Worm (Caenorhabditis elegans) whole organism, L1 larva: Measurements from ENCODE around the gene pgap-3.

Experiments
- C16A3.4 ChIP-seq: fragments of 150-350 bp; optimal IDR thresholded peaks from 2 replicates; lab custom pipeline; 2014; ENCODE audit warnings: missing biosample characterization, missing genetic modification characterization
- C34B4.2 ChIP-seq: sonication (generic microtip); optimal IDR thresholded peaks from 2 replicates; lab custom pipeline; 2017; ENCODE audit warnings: mild to moderate bottlenecking, missing genetic modification characterization, missing compliant biosample characterization
- aha-1 ChIP-seq: fragments of 150-350 bp; optimal IDR thresholded peaks from 2 replicates; lab custom pipeline; 2014; ENCODE audit warnings: missing biosample characterization, missing genetic modification characterization
- ama-1 ChIP-seq: fragments of 150-350 bp; optimal IDR thresholded peaks from 2 replicates; lab custom pipeline; 2014
- blmp-1 ChIP-seq: fragments of 150-350 bp; optimal IDR thresholded peaks from 2 replicates; lab custom pipeline; 2014; ENCODE audit warnings: missing biosample characterization, missing genetic modification characterization
- ceh-63 ChIP-seq: fragments of 200-800 bp; sonication (Bioruptor generic); optimal IDR thresholded peaks from 2 replicates; lab custom pipeline; 2018; ENCODE audit warnings: mild to moderate bottlenecking, missing genetic modification characterization, missing compliant biosample characterization
- ceh-8 ChIP-seq: fragments of 200-800 bp; sonication (Bioruptor generic); optimal IDR thresholded peaks from 2 replicates; lab custom pipeline; 2018; ENCODE audit warnings: mild to moderate bottlenecking, missing genetic modification characterization, moderate library complexity, missing compliant biosample characterization
- ceh-82 ChIP-seq, 3 experiments: fragments of 150-350 bp in 1 of 3; sonication (generic microtip) in 2 of 3; optimal IDR thresholded peaks; 2 replicates each; lab custom pipeline; 2014 to 2017; ENCODE audit warnings: missing biosample characterization in 3 of 3, missing genetic modification characterization in 3 of 3
- ceh-88 ChIP-seq: fragments of 200-800 bp; sonication (Bioruptor generic); IDR thresholded peaks from 2 replicates; pipeline ENCODE4 v1.3.6; 2022; ENCODE audit warnings: missing genetic modification characterization, missing compliant biosample characterization
- ceh-90 ChIP-seq: sonication (generic microtip); optimal IDR thresholded peaks from 2 replicates; lab custom pipeline; 2016; ENCODE audit warnings: missing genetic modification characterization, missing compliant biosample characterization
- dpl-1 ChIP-seq, 3 experiments: fragments of 150-350 bp in 2 of 3; sonication (generic microtip) in 1 of 3; optimal IDR thresholded peaks; 2 replicates each; lab custom pipeline; 2014 to 2017; ENCODE audit warnings: missing biosample characterization in 3 of 3, missing genetic modification characterization in 3 of 3, missing genetic modification reagents in 3 of 3
- dsc-1 ChIP-seq: sonication (generic microtip); optimal IDR thresholded peaks from 2 replicates; lab custom pipeline; 2016; ENCODE audit warnings: mild to moderate bottlenecking, missing genetic modification characterization, missing compliant biosample characterization
- efl-1 ChIP-seq, 4 experiments: fragments of 150-350 bp; optimal IDR thresholded peaks in 3 of 4; peaks in 1 of 4; 1 replicate in 1 of 4; 2 replicates in 3 of 4; lab custom pipeline; 2014; ENCODE audit warnings: missing biosample characterization in 2 of 4, missing genetic modification characterization in 2 of 4, missing genetic modification reagents in 2 of 4
- efl-3 ChIP-seq: fragments of 200-800 bp; sonication (Bioruptor generic); optimal IDR thresholded peaks from 2 replicates; lab custom pipeline; 2018; ENCODE audit warnings: mild to moderate bottlenecking, missing genetic modification characterization, missing compliant biosample characterization
- elt-2 ChIP-seq: sonication (generic microtip); optimal IDR thresholded peaks from 2 replicates; lab custom pipeline; 2016; ENCODE audit warnings: missing genetic modification characterization, mild to moderate bottlenecking, inconsistent platforms, missing compliant biosample characterization, missing genetic modification reagents
- elt-3 ChIP-seq, 6 experiments: fragments of 150-350 bp in 1 of 6; sonication (generic microtip); optimal IDR thresholded peaks; 2 replicates each; lab custom pipeline; 2017 to 2018; ENCODE audit warnings: missing biosample characterization in 6 of 6, missing genetic modification characterization in 6 of 6, inconsistent platforms in 1 of 6
- ets-5 ChIP-seq: fragments of 200-800 bp; sonication (Bioruptor generic); IDR thresholded peaks from 2 replicates; pipeline ENCODE4 v1.3.6; 2022; ENCODE audit warnings: missing genetic modification characterization, missing compliant biosample characterization
- fkh-10 ChIP-seq: sonication (generic microtip); optimal IDR thresholded peaks from 2 replicates; lab custom pipeline; 2017; ENCODE audit warnings: missing biosample characterization, missing genetic modification reagents, missing genetic modification characterization
- fkh-4 ChIP-seq: sonication (generic microtip); optimal IDR thresholded peaks from 2 replicates; lab custom pipeline; 2016; ENCODE audit warnings: missing compliant biosample characterization, missing genetic modification characterization, borderline replicate concordance
- grh-1 ChIP-seq: fragments of 200-800 bp; sonication (Bioruptor generic); IDR thresholded peaks from 2 replicates; pipeline ENCODE4 v1.3.6; 2022; ENCODE audit warnings: missing genetic modification reagents, missing genetic modification characterization, missing compliant biosample characterization
- hlh-4 ChIP-seq: sonication (generic microtip); optimal IDR thresholded peaks from 2 replicates; lab custom pipeline; 2016; ENCODE audit warnings: mild to moderate bottlenecking, missing genetic modification characterization, missing compliant biosample characterization
- hpl-2 ChIP-seq: fragments of 150-350 bp; optimal IDR thresholded peaks from 2 replicates; lab custom pipeline; 2014; ENCODE audit warnings: missing biosample characterization, missing genetic modification reagents, missing genetic modification characterization
- irx-1 ChIP-seq: sonication (generic microtip); optimal IDR thresholded peaks from 2 replicates; lab custom pipeline; 2016; ENCODE audit warnings: missing genetic modification characterization, missing compliant biosample characterization
- isw-1 ChIP-seq: fragments of 200-800 bp; sonication (Bioruptor generic); IDR thresholded peaks from 2 replicates; pipeline ENCODE4 v1.3.6; 2022; ENCODE audit warnings: missing genetic modification characterization, missing compliant biosample characterization
- jun-1 ChIP-seq: fragments of 150-350 bp; optimal IDR thresholded peaks from 2 replicates; lab custom pipeline; 2014; ENCODE audit warnings: missing biosample characterization, missing genetic modification reagents, missing genetic modification characterization
- lin-13 ChIP-seq: fragments of 150-350 bp; optimal IDR thresholded peaks from 2 replicates; lab custom pipeline; 2014; ENCODE audit warnings: missing biosample characterization, missing genetic modification reagents, missing genetic modification characterization
- lin-35 ChIP-seq, 2 experiments: fragments of 150-350 bp; optimal IDR thresholded peaks; 2 replicates each; lab custom pipeline; 2014; ENCODE audit warnings: missing biosample characterization in 2 of 2, missing genetic modification characterization in 2 of 2, missing genetic modification reagents in 2 of 2
- lin-39 ChIP-seq: fragments of 150-350 bp; optimal IDR thresholded peaks from 2 replicates; lab custom pipeline; 2014; ENCODE audit warnings: missing biosample characterization, missing genetic modification reagents, missing genetic modification characterization
- lir-3 ChIP-seq: sonication (generic microtip); optimal IDR thresholded peaks from 2 replicates; lab custom pipeline; 2016; ENCODE audit warnings: mild to moderate bottlenecking, missing genetic modification characterization, moderate library complexity, missing compliant biosample characterization; ENCODE audit not compliant: poor library complexity
- lsy-2 ChIP-seq, 2 experiments: fragments of 150-350 bp; optimal IDR thresholded peaks; 2 replicates each; lab custom pipeline; 2014; ENCODE audit warnings: missing biosample characterization in 2 of 2, missing genetic modification characterization in 2 of 2
- mdl-1 ChIP-seq, 2 experiments: fragments of 150-350 bp; optimal IDR thresholded peaks; 2 replicates each; lab custom pipeline; 2014 to 2017; ENCODE audit warnings: missing biosample characterization in 2 of 2, missing genetic modification characterization in 2 of 2, inconsistent platforms in 1 of 2
- nhr-20 ChIP-seq: sonication (generic microtip); optimal IDR thresholded peaks from 2 replicates; lab custom pipeline; 2016; ENCODE audit warnings: mild to moderate bottlenecking, missing genetic modification characterization, missing compliant biosample characterization
- nhr-237 ChIP-seq: fragments of 150-350 bp; optimal IDR thresholded peaks from 2 replicates; lab custom pipeline; 2014; ENCODE audit warnings: missing biosample characterization, missing genetic modification characterization
- nhr-28 ChIP-seq: fragments of 150-350 bp; optimal IDR thresholded peaks from 2 replicates; lab custom pipeline; 2014; ENCODE audit warnings: missing biosample characterization, missing genetic modification characterization
- nhr-47 ChIP-seq: sonication (generic microtip); optimal IDR thresholded peaks from 2 replicates; lab custom pipeline; 2016; ENCODE audit warnings: mild to moderate bottlenecking, missing genetic modification characterization, moderate library complexity, missing compliant biosample characterization
- nhr-77 ChIP-seq: fragments of 150-350 bp; optimal IDR thresholded peaks from 2 replicates; lab custom pipeline; 2014; ENCODE audit warnings: missing biosample characterization, missing genetic modification characterization
- nhr-84 ChIP-seq: sonication (generic microtip); optimal IDR thresholded peaks from 2 replicates; lab custom pipeline; 2017; ENCODE audit warnings: missing biosample characterization, missing genetic modification characterization
- nhr-85 ChIP-seq: sonication (generic microtip); peaks from one replicate; lab custom pipeline; 2016; ENCODE audit warnings: missing genetic modification characterization, inconsistent platforms, missing compliant biosample characterization
- nhr-90 ChIP-seq: sonication (generic microtip); optimal IDR thresholded peaks from 2 replicates; lab custom pipeline; 2016; ENCODE audit warnings: mild to moderate bottlenecking, missing genetic modification characterization, missing compliant biosample characterization; ENCODE audit not compliant: poor library complexity
- pag-3 ChIP-seq: sonication (generic microtip); optimal IDR thresholded peaks from 2 replicates; lab custom pipeline; 2017; ENCODE audit warnings: missing genetic modification characterization, mild to moderate bottlenecking, missing compliant biosample characterization, antibody characterized with exemption, borderline replicate concordance; ENCODE audit not compliant: insufficient read depth
- pax-3 ChIP-seq: fragments of 200-800 bp; sonication (Bioruptor generic); optimal IDR thresholded peaks from 2 replicates; lab custom pipeline; 2018; ENCODE audit warnings: mild to moderate bottlenecking, missing genetic modification characterization, moderate library complexity, missing compliant biosample characterization
- skn-1 ChIP-seq: fragments of 150-350 bp; optimal IDR thresholded peaks from 2 replicates; lab custom pipeline; 2014; ENCODE audit warnings: missing biosample characterization, missing genetic modification characterization
- snu-23 ChIP-seq: sonication (generic microtip); optimal IDR thresholded peaks from 2 replicates; lab custom pipeline; 2016; ENCODE audit warnings: missing genetic modification characterization, missing compliant biosample characterization
- sox-4 ChIP-seq: sonication (generic microtip); optimal IDR thresholded peaks from 2 replicates; lab custom pipeline; 2016; ENCODE audit warnings: missing genetic modification characterization, missing compliant biosample characterization
- sptf-1 ChIP-seq: fragments of 150-350 bp; optimal IDR thresholded peaks from 2 replicates; lab custom pipeline; 2014; ENCODE audit warnings: missing biosample characterization, missing genetic modification characterization
- unc-130 ChIP-seq: fragments of 150-350 bp; optimal IDR thresholded peaks from 2 replicates; lab custom pipeline; 2017; ENCODE audit warnings: missing biosample characterization, missing genetic modification characterization, inconsistent platforms
- vab-15 ChIP-seq: sonication (generic microtip); optimal IDR thresholded peaks from 2 replicates; lab custom pipeline; 2017; ENCODE audit warnings: missing genotype, mild to moderate bottlenecking, missing genetic modification characterization, missing compliant biosample characterization
- xbp-1 ChIP-seq: sonication (generic microtip); optimal IDR thresholded peaks from 2 replicates; lab custom pipeline; 2016; ENCODE audit warnings: missing genetic modification characterization, missing compliant biosample characterization
- zag-1 ChIP-seq: fragments of 150-350 bp; optimal IDR thresholded peaks from 2 replicates; lab custom pipeline; 2014; ENCODE audit warnings: missing biosample characterization, missing genetic modification characterization
- zip-4 ChIP-seq: fragments of 200-800 bp; sonication (Bioruptor generic); optimal IDR thresholded peaks from 2 replicates; lab custom pipeline; 2018; ENCODE audit warnings: mild to moderate bottlenecking, missing genetic modification characterization, moderate library complexity, missing compliant biosample characterization
- ztf-11 ChIP-seq, 2 experiments: sonication (generic microtip); optimal IDR thresholded peaks; 2 replicates each; lab custom pipeline; 2016 to 2017; ENCODE audit warnings: missing genetic modification characterization in 2 of 2, missing biosample characterization in 1 of 2, missing compliant biosample characterization in 1 of 2
- ztf-4 ChIP-seq: fragments of 150-350 bp; optimal IDR thresholded peaks from 2 replicates; lab custom pipeline; 2014; ENCODE audit warnings: missing biosample characterization, missing genetic modification characterization

Gene pgap-3

ce11 chrV:6017630-6018029 lies 30.1 kb downstream of the pgap-3 start, which contains the start of the genes rpt-2 and aps-1 (continued):
- peak; percentile 47 for TF ChIP-seq hpl-2
- TF ChIP-seq lir-3: peak; percentile 57
- no peak for TF ChIP-seq efl-3 (GFP tag; lab: Kevin White, UChicago)
- TF ChIP-seq pag-3 (tag; lab: Kevin White, UChicago): peak; percentile 46
- TF ChIP-seq ets-5 (GFP tag; lab: Robert Waterston, UW): no peak
- TF ChIP-seq zip-4 (GFP tag; lab: Kevin White, UChicago): peak; percentile 33
- peak; percentile 43 for TF ChIP-seq nhr-237 (tag; lab: Kevin White, UChicago)
- TF ChIP-seq ceh-88 (GFP tag; lab: Robert Waterston, UW): no peak
- peak; percentile 87 for TF ChIP-seq nhr-90 (tag; lab: Kevin White, UChicago)
- TF ChIP-seq nhr-77 (tag; lab: Kevin White, UChicago): peak; percentile 75
- peak; percentile 89 for TF ChIP-seq dsc-1 (tag; lab: Kevin White, UChicago)
- no peak for TF ChIP-seq ceh-63 (GFP tag; lab: Kevin White, UChicago)
- TF ChIP-seq lin-13 (GFP tag; lab: Kevin White, UChicago): peak; percentile 81
- peak; percentile 81 for TF ChIP-seq irx-1 (tag; lab: Kevin White, UChicago)
- peak; percentile 86 to 91 for TF ChIP-seq lin-35 (GFP tag; optimal IDR thresholded peaks at IDR 0.05; lab: Kevin White, UChicago)
- TF ChIP-seq vab-15 (tag; lab: Kevin White, UChicago): no peak
- peak; percentile 73 to 86 (median 86) for TF ChIP-seq ceh-82 (tag; optimal IDR thresholded peaks at IDR 0.05; lab: Kevin White, UChicago)
- peak; percentile 89 to 92 for TF ChIP-seq lsy-2 (tag; optimal IDR thresholded peaks at IDR 0.05; lab: Kevin White, UChicago)
- TF ChIP-seq zag-1 (tag; lab: Kevin White, UChicago): no peak
- TF ChIP-seq nhr-84 (tag; lab: Kevin White, UChicago): no peak
- peak; percentile 87 for TF ChIP-seq efl-1 (optimal IDR thresholded peaks at IDR 0.05; lab: Kevin White, UChicago)
- TF ChIP-seq efl-1 (GFP tag; optimal IDR thresholded peaks at IDR 0.05 in 1 of 2; lab: Kevin White, UChicago): peak; percentile 83 to 98
- TF ChIP-seq hlh-4 (tag; lab: Kevin White, UChicago): no peak
- TF ChIP-seq C34B4.2 (tag; lab: Kevin White, UChicago): no peak
- peak; percentile 92 for TF ChIP-seq nhr-85
- peak; percentile 75 for TF ChIP-seq fkh-10 (GFP tag; lab: Kevin White, UChicago)
- no peak for TF ChIP-seq aha-1
- peak in 1 of 2 experiments; percentile 80 for TF ChIP-seq mdl-1 (tag; optimal IDR thresholded peaks at IDR 0.05; lab: Kevin White, UChicago)
- peak; percentile 44; the same call in 1 of the 2 replicates for TF ChIP-seq grh-1 (GFP tag; lab: Robert Waterston, UW)
- TF ChIP-seq dpl-1 (GFP tag; optimal IDR thresholded peaks at IDR 0.05; lab: Kevin White, UChicago): peak; percentile 76 to 85 (median 83)
- TF ChIP-seq ceh-8: peak; percentile 42
- no peak for TF ChIP-seq fkh-4 (tag; lab: Kevin White, UChicago)
- peak; percentile 78 for TF ChIP-seq lin-39 (tag; lab: Kevin White, UChicago)
- TF ChIP-seq ceh-90 (tag; lab: Kevin White, UChicago): no peak
- TF ChIP-seq unc-130 (tag; lab: Kevin White, UChicago): peak; percentile 95
- peak; percentile 100 for TF ChIP-seq skn-1 (tag; lab: Kevin White, UChicago)
- TF ChIP-seq snu-23: peak; percentile 94
- TF ChIP-seq xbp-1 (tag; lab: Kevin White, UChicago): peak; percentile 93
- TF ChIP-seq elt-3 (tag; optimal IDR thresholded peaks at IDR 0.05; lab: Kevin White, UChicago): peak in 2 of 6 experiments; percentile 64 to 87
- TF ChIP-seq pax-3: no peak
- peak; percentile 92 for TF ChIP-seq nhr-20 (tag; lab: Kevin White, UChicago)
- peak in 1 of 2 experiments; percentile 69 for TF ChIP-seq ztf-11 (tag; optimal IDR thresholded peaks at IDR 0.05; lab: Kevin White, UChicago)
- peak; percentile 77 for TF ChIP-seq isw-1 (GFP tag; lab: Robert Waterston, UW)
- peak; percentile 40 for TF ChIP-seq ztf-4 (tag; lab: Kevin White, UChicago)
- no peak for TF ChIP-seq nhr-28 (tag; lab: Kevin White, UChicago)
- no peak for TF ChIP-seq sptf-1
- peak; percentile 15 for TF ChIP-seq elt-2
- peak; percentile 94 for TF ChIP-seq C16A3.4 (tag; lab: Kevin White, UChicago)
- TF ChIP-seq sox-4 (tag; lab: Kevin White, UChicago): peak; percentile 63
- TF ChIP-seq jun-1: peak; percentile 57
- peak; percentile 60 for TF ChIP-seq ama-1 (lab: Kevin White, UChicago)
- TF ChIP-seq blmp-1 (tag; lab: Kevin White, UChicago): peak; percentile 85
- peak; percentile 90 for TF ChIP-seq nhr-47 (tag; lab: Kevin White, UChicago)
